Worm (Caenorhabditis elegans): ENCODE results near the gene F57H12.6.

Gene F57H12.6

DNA sequence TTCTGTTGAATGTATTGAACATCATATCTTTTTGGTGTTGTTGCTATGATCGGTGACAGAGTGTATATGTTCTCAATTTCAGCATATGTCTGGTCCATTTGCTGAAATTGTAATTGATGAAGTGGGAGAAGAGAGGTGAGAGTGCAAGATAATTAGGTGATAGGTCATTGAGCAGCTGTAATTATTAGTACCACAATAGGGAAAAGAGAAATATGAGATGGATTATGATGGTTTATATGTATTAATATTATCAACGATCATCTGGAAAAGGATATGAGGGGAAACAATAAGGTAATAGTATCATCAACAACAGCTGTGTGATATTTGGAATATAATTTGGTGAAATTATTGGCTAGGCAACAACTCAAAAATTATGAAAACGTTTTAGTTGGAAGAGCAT lies 36.2 kb upstream of the F57H12.6 start, which contains the start of gene Y42H9B.3:
Y42H9B.3 (minus strand) TSS at position 101 of the 400 bp plus-strand sequence.
- TF ChIP-seq lim-6 (tag; optimal IDR thresholded peaks at IDR 0.05) (no peak), ceh-22 (tag; optimal IDR thresholded peaks at IDR 0.05) (no peak), pha-2 (tag; optimal IDR thresholded peaks at IDR 0.05) (no peak), ceh-45 (GFP tag; IDR thresholded peaks at IDR 0.05) (no peak), sox-2 (GFP tag; IDR thresholded peaks at IDR 0.05) (no peak), ama-1 (optimal IDR thresholded peaks at IDR 0.05) (no peak), elt-4 (tag; optimal IDR thresholded peaks at IDR 0.05) (no peak), T23F11.4 (GFP tag; optimal IDR thresholded peaks at IDR 0.05) (no peak), C38D4.7 (GFP tag; optimal IDR thresholded peaks at IDR 0.05) (no peak), zip-5 (tag; optimal IDR thresholded peaks at IDR 0.05) (no peak), ahr-1 (tag; optimal IDR thresholded peaks at IDR 0.05) (no peak), pha-4 (tag; optimal IDR thresholded peaks at IDR 0.05) (no peak), dve-1 (tag; optimal IDR thresholded peaks at IDR 0.05) (no peak), Y22D7AL.16 (tag; optimal IDR thresholded peaks at IDR 0.05) (no peak), ttx-3 (tag; optimal IDR thresholded peaks at IDR 0.05) (no peak), ets-4 (tag; optimal IDR thresholded peaks at IDR 0.05) (no peak)

DNA sequence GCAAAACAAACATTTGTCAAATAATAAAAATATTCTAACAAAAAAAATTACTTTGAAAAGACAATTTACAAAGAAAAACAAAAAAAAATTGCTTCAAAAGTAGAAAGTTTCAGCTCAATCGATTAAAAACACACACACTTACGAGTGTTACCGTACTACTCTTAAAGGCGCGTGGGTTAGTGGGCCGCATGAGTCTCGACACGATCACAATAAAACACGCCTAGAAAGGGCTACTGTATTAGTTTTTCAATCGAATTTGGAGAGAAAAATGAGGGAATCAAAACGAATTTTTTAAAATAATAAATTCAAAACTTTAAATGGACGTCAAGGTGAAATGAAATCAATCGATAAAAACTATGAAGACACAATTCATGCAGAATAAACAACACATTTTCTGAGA lies 34.4 kb upstream of the F57H12.6 start:
- no peak for TF ChIP-seq pros-1 (tag; optimal IDR thresholded peaks at IDR 0.05)
- TF ChIP-seq K02D7.2 (tag; optimal IDR thresholded peaks at IDR 0.05): no peak
- no peak for TF ChIP-seq syd-9 (tag; optimal IDR thresholded peaks at IDR 0.05)
- TF ChIP-seq pqm-1 (tag; optimal IDR thresholded peaks at IDR 0.05): no peak
- TF ChIP-seq ztf-16 (tag; optimal IDR thresholded peaks at IDR 0.05): no peak
- TF ChIP-seq fkh-6 (tag; optimal IDR thresholded peaks at IDR 0.05): no peak
- no peak for TF ChIP-seq Y22D7AL.16 (tag; optimal IDR thresholded peaks at IDR 0.05)
- no peak for TF ChIP-seq F13H6.1 (tag; optimal IDR thresholded peaks at IDR 0.05)
- no peak for TF ChIP-seq ama-1 (optimal IDR thresholded peaks at IDR 0.05)
- TF ChIP-seq nhr-11 (tag; optimal IDR thresholded peaks at IDR 0.05): no peak
- TF ChIP-seq ceh-18 (tag; optimal IDR thresholded peaks at IDR 0.05): no peak
- TF ChIP-seq sox-2 (GFP tag; IDR thresholded peaks at IDR 0.05): no peak
- no peak for TF ChIP-seq ceh-6 (GFP tag; optimal IDR thresholded peaks at IDR 0.05)
- no peak for TF ChIP-seq mec-3 (tag; optimal IDR thresholded peaks at IDR 0.05; ENCODE audit: borderline replicate concordance)
- no peak for TF ChIP-seq unc-86 (tag; optimal IDR thresholded peaks at IDR 0.05)
- no peak for TF ChIP-seq ref-2 (tag; optimal IDR thresholded peaks at IDR 0.05)
- no peak for TF ChIP-seq hlh-30 (tag; optimal IDR thresholded peaks at IDR 0.05; ENCODE audit: insufficient read depth)
- no peak for TF ChIP-seq unc-42 (tag; optimal IDR thresholded peaks at IDR 0.05)

DNA sequence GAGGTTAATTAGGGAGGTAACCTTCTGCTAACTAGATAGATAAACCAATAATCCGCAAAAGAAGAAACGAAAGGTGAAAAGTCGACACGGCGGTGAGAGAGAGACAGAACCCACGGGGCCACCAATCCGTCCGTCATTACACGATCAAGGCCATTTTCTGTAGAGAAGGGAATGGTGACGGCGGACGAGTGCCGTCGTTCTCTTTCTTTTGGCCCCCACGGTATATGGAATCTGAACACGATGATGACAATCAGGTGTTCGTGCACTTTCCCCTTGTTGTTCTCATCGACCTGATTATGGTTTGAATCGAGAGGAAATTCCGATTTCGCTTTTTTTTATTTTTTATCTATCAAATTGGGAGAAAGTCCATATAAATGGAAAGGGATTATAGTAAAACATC lies 33.3 kb upstream of the F57H12.6 start:
- TF ChIP-seq hlh-30 (tag; optimal IDR thresholded peaks at IDR 0.05; ENCODE audit: insufficient read depth) (no peak), ceh-18 (tag; optimal IDR thresholded peaks at IDR 0.05) (no peak), pha-4 (tag; optimal IDR thresholded peaks at IDR 0.05) (no peak), ceh-19 (GFP tag; optimal IDR thresholded peaks at IDR 0.05) (no peak), nfya-1 (tag; optimal IDR thresholded peaks at IDR 0.05) (no peak), ceh-48 (tag; optimal IDR thresholded peaks at IDR 0.05) (no peak), ceh-22 (tag; optimal IDR thresholded peaks at IDR 0.05) (no peak), odd-2 (tag; optimal IDR thresholded peaks at IDR 0.05) (no peak), ets-4 (tag; optimal IDR thresholded peaks at IDR 0.05) (no peak), dmd-4 (tag; optimal IDR thresholded peaks at IDR 0.05; ENCODE audit: borderline replicate concordance) (no peak), elt-4 (tag; optimal IDR thresholded peaks at IDR 0.05) (no peak), mec-3 (tag; optimal IDR thresholded peaks at IDR 0.05; ENCODE audit: borderline replicate concordance) (no peak)

DNA sequence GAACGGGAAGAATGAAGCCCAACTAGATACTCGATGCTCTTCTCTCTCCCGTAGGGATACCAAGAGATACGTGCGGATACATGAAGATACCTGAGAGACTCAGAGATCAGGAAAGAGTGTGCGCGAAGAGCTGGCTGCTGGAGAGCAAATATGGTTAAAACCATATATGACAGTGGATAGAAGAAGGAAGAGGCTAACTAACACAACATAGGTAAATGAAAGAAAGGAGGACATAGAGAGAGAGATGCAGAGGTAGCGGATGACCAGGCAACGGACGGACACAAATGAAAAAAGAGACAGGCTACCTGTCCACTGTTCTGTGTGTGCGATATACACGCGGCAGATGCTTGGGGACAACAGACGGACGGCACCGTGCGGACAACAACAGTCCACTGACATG lies 32.0 kb upstream of the F57H12.6 start:
- TF ChIP-seq nfya-1 (tag; optimal IDR thresholded peaks at IDR 0.05): peak; percentile 20
- no peak for TF ChIP-seq ahr-1 (tag; optimal IDR thresholded peaks at IDR 0.05)
- TF ChIP-seq ceh-31 (tag; optimal IDR thresholded peaks at IDR 0.05): peak; percentile 23
- TF ChIP-seq ceh-34 (tag; optimal IDR thresholded peaks at IDR 0.05): peak; percentile 62
